Worm (Caenorhabditis elegans) whole organism, L3 larva: ENCODE results near the gene sta-1.

ENCODE experiments used
- ceh-28 ChIP-seq: fragments of 150-350 bp; optimal IDR thresholded peaks from 2 replicates; lab custom pipeline; 2014; ENCODE audit warnings: missing biosample characterization, missing genetic modification reagents, missing genetic modification characterization
- ceh-9 ChIP-seq: sonication (generic microtip); optimal IDR thresholded peaks from 2 replicates; lab custom pipeline; 2018; ENCODE audit warnings: missing biosample characterization, missing genetic modification characterization
- egl-27 ChIP-seq: sonication (generic microtip); optimal IDR thresholded peaks from 4 replicates; lab custom pipeline; 2017; ENCODE audit warnings: missing biosample characterization, missing genetic modification reagents, missing genetic modification characterization
- fkh-10 ChIP-seq: sonication (generic microtip); optimal IDR thresholded peaks from 2 replicates; lab custom pipeline; 2017; ENCODE audit warnings: missing biosample characterization, missing genetic modification reagents, missing genetic modification characterization
- hmg-11 ChIP-seq: sonication (generic microtip); optimal IDR thresholded peaks from 2 replicates; lab custom pipeline; 2016; ENCODE audit warnings: missing genetic modification characterization, missing compliant biosample characterization
- lin-15B ChIP-seq: fragments of 150-350 bp; optimal IDR thresholded peaks from 2 replicates; lab custom pipeline; 2014; ENCODE audit warnings: missing biosample characterization, missing genetic modification characterization
- lsy-12 ChIP-seq: sonication (generic microtip); optimal IDR thresholded peaks from 2 replicates; lab custom pipeline; 2016; ENCODE audit warnings: mild to moderate bottlenecking, missing genetic modification characterization, missing compliant biosample characterization
- mml-1 ChIP-seq: fragments of 150-350 bp; sonication (generic microtip); optimal IDR thresholded peaks from 3 replicates; lab custom pipeline; 2014; ENCODE audit warnings: missing biosample characterization, missing genetic modification characterization
- nhr-237 ChIP-seq: fragments of 150-350 bp; optimal IDR thresholded peaks from 2 replicates; lab custom pipeline; 2014; ENCODE audit warnings: missing biosample characterization, missing genetic modification characterization
- nhr-76 ChIP-seq: fragments of 150-350 bp; sonication (generic microtip); optimal IDR thresholded peaks from 5 replicates; lab custom pipeline; 2014; ENCODE audit warnings: missing biosample characterization, missing genetic modification characterization
- pqm-1 ChIP-seq: fragments of 150-350 bp; optimal IDR thresholded peaks from 2 replicates; lab custom pipeline; 2017; ENCODE audit warnings: missing biosample characterization, missing genetic modification characterization, inconsistent platforms
- snpc-4 ChIP-seq: fragments of 150-350 bp; optimal IDR thresholded peaks from 2 replicates; lab custom pipeline; 2014; ENCODE audit warnings: missing biosample characterization, missing genetic modification characterization
- tbx-2 ChIP-seq: sonication (generic microtip); optimal IDR thresholded peaks from 2 replicates; lab custom pipeline; 2016; ENCODE audit warnings: mild to moderate bottlenecking, missing genetic modification characterization, missing compliant biosample characterization
- ztf-4 ChIP-seq: fragments of 150-350 bp; optimal IDR thresholded peaks from 2 replicates; lab custom pipeline; 2014; ENCODE audit warnings: missing biosample characterization, missing genetic modification characterization

Gene sta-1

DNA sequence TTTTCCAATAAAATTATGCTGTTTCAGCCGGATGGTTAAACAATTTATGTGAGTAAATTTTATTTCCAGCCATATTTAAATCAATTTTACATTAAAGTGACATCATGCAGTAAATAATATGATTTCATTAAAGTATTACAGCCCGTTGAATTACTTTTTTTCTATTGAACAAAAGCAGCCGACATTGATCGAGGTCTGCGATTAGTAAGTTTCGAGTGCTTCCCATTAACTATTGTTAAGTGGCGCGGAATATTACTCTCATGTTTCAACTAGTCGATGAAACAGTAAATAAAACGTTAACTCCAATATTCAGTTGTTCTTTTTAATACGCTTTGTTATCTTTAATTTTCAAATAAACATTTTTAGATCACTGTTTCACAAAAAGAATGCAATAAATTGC lies 54.5 kb downstream of the sta-1 start:
- no peak for TF ChIP-seq egl-27 (tag; lab: Kevin White, UChicago)
- no peak for TF ChIP-seq lin-15B (tag; lab: Kevin White, UChicago)
- no peak for TF ChIP-seq mml-1 (tag; lab: Kevin White, UChicago)
- no peak for TF ChIP-seq ceh-28 (tag; lab: Kevin White, UChicago)
- no peak for TF ChIP-seq nhr-237 (tag; lab: Kevin White, UChicago)
- no peak for TF ChIP-seq pqm-1
- TF ChIP-seq hmg-11, result no peak
- TF ChIP-seq snpc-4 (tag; lab: Kevin White, UChicago), result no peak
- TF ChIP-seq lsy-12 (tag; lab: Kevin White, UChicago), result no peak
- TF ChIP-seq fkh-10 (GFP tag; lab: Kevin White, UChicago), result no peak
- no peak for TF ChIP-seq nhr-76 (tag; lab: Kevin White, UChicago)
- TF ChIP-seq tbx-2, result no peak

DNA sequence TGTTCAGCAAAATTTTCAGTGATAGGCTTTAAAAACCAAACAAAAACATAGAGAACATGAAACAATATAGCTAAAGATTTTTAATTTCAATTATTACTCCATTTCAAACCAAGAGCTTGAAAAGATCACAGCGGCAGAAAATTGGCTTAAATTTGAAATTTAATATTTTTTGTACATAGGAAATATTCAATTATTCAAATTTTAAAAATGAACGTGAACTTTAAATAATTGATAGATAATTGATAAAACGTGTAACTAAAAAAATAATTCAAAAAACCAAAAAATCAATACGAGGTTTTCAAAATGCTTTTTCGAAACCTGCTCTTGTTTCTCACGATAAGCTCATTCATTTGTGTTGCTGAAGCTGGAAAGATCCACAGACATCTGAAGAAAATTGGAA lies 56.3 kb downstream of the sta-1 start, which contains the start of gene Y51H4A.22:
Gene Y51H4A.22 (plus strand): TSS at position 301 of the 400 bp plus-strand sequence.
- TF ChIP-seq pqm-1 (no peak), hmg-11 (no peak), egl-27 (tag; lab: Kevin White, UChicago) (no peak), ztf-4 (tag; lab: Kevin White, UChicago) (no peak), ceh-9 (tag; lab: Kevin White, UChicago) (no peak)
